Worm (Caenorhabditis elegans) whole organism, L4 larva: ENCODE results near the gene fbxa-147.

Experiments used
- D1046.2 ChIP-seq: fragments of 200-800 bp; sonication (Bioruptor generic); IDR thresholded peaks from 2 replicates; pipeline ENCODE4 v1.3.6; 2022; ENCODE audit warnings: missing genetic modification characterization, missing compliant biosample characterization
- F37D6.2 ChIP-seq: sonication (generic microtip); optimal IDR thresholded peaks from 2 replicates; lab custom pipeline; 2016; ENCODE audit warnings: mild to moderate bottlenecking, missing genetic modification characterization, missing compliant biosample characterization
- F49E8.2 ChIP-seq: sonication (generic microtip); optimal IDR thresholded peaks from 2 replicates; lab custom pipeline; 2016; ENCODE audit warnings: missing compliant biosample characterization, mild to moderate bottlenecking, missing genetic modification characterization, borderline replicate concordance
- T20F7.1 ChIP-seq: fragments of 200-800 bp; sonication (Bioruptor generic); optimal IDR thresholded peaks from 2 replicates; lab custom pipeline; 2018; ENCODE audit warnings: mild to moderate bottlenecking, missing genetic modification characterization, missing compliant biosample characterization
- T26A8.4 ChIP-seq: fragments of 200-800 bp; sonication (Bioruptor generic); IDR thresholded peaks from 2 replicates; pipeline ENCODE4 v1.3.6; 2022; ENCODE audit warnings: missing genetic modification characterization, missing compliant biosample characterization
- Y75B8A.6 ChIP-seq: fragments of 200-800 bp; sonication (Bioruptor generic); IDR thresholded peaks from 2 replicates; pipeline ENCODE4 v1.3.6; 2022; ENCODE audit warnings: missing genetic modification reagents, missing genetic modification characterization, missing compliant biosample characterization
- ZK546.5 ChIP-seq, 2 experiments: sonication (generic microtip); optimal IDR thresholded peaks; 2 replicates each; lab custom pipeline; 2017; ENCODE audit warnings: missing biosample characterization in 2 of 2, missing genetic modification characterization in 2 of 2
- aha-1 ChIP-seq: fragments of 150-350 bp; peaks from one replicate; lab custom pipeline; 2014; ENCODE audit warnings: missing biosample characterization, missing genetic modification characterization
- arid-1 ChIP-seq: fragments of 200-800 bp; sonication (Bioruptor generic); conservative IDR thresholded peaks from 2 replicates; pipeline ENCODE4 v1.3.6; 2022; ENCODE audit warnings: missing genetic modification reagents, missing genetic modification characterization, missing compliant biosample characterization
- ceh-32 ChIP-seq: sonication (generic microtip); optimal IDR thresholded peaks from 2 replicates; lab custom pipeline; 2016; ENCODE audit warnings: mild to moderate bottlenecking, missing genetic modification characterization, missing compliant biosample characterization; ENCODE audit not compliant: poor library complexity
- daf-16 ChIP-seq, 3 experiments: sonication (generic microtip); optimal IDR thresholded peaks; 2 replicates each; lab custom pipeline; 2016 to 2017; ENCODE audit warnings: missing genetic modification characterization in 3 of 3, missing genetic modification reagents in 3 of 3, mild to moderate bottlenecking in 2 of 3, missing compliant biosample characterization in 2 of 3, missing biosample characterization in 1 of 3, moderate library complexity in 1 of 3
- dmd-9 ChIP-seq: fragments of 200-800 bp; sonication (Bioruptor generic); IDR thresholded peaks from 2 replicates; pipeline ENCODE4 v1.3.6; 2022; ENCODE audit warnings: missing genetic modification reagents, missing genetic modification characterization, missing compliant biosample characterization
- dpl-1 ChIP-seq: fragments of 150-350 bp; optimal IDR thresholded peaks from 2 replicates; lab custom pipeline; 2014; ENCODE audit warnings: missing biosample characterization, missing genetic modification reagents, missing genetic modification characterization
- duxl-1 ChIP-seq: sonication (generic microtip); optimal IDR thresholded peaks from 2 replicates; lab custom pipeline; 2016; ENCODE audit warnings: mild to moderate bottlenecking, missing genetic modification characterization, moderate library complexity, missing compliant biosample characterization; ENCODE audit not compliant: poor library complexity
- egl-43 ChIP-seq: fragments of 200-800 bp; sonication (Bioruptor generic); IDR thresholded peaks from 2 replicates; pipeline ENCODE4 v1.3.6; 2022; ENCODE audit warnings: missing genetic modification reagents, missing genetic modification characterization, missing compliant biosample characterization
- fkh-10 ChIP-seq: fragments of 150-350 bp; optimal IDR thresholded peaks from 2 replicates; lab custom pipeline; 2014; ENCODE audit warnings: missing biosample characterization, missing genetic modification reagents, missing genetic modification characterization
- hlh-30 ChIP-seq: sonication (generic microtip); optimal IDR thresholded peaks from 2 replicates; lab custom pipeline; 2017; ENCODE audit warnings: antibody characterized with exemption, mild to moderate bottlenecking, missing genetic modification characterization, missing compliant biosample characterization; ENCODE audit not compliant: insufficient read depth
- hmg-1.1 ChIP-seq: fragments of 200-800 bp; sonication (Bioruptor generic); IDR thresholded peaks from 2 replicates; pipeline ENCODE4 v1.3.6; 2022; ENCODE audit warnings: missing genetic modification reagents, missing genetic modification characterization, missing compliant biosample characterization
- lin-13 ChIP-seq: fragments of 150-350 bp; optimal IDR thresholded peaks from 2 replicates; lab custom pipeline; 2014; ENCODE audit warnings: missing biosample characterization, missing genetic modification reagents, missing genetic modification characterization
- madf-9 ChIP-seq: fragments of 200-800 bp; sonication (Bioruptor generic); conservative IDR thresholded peaks from 2 replicates; pipeline ENCODE4 v1.3.6; 2022; ENCODE audit warnings: missing genetic modification reagents, missing genetic modification characterization, missing compliant biosample characterization
- mes-2 ChIP-seq: sonication (generic microtip); optimal IDR thresholded peaks from 2 replicates; lab custom pipeline; 2016; ENCODE audit warnings: missing genotype, mild to moderate bottlenecking, missing genetic modification characterization, missing compliant biosample characterization; ENCODE audit not compliant: poor library complexity, severe bottlenecking
- nhr-102 ChIP-seq: sonication (generic microtip); optimal IDR thresholded peaks from 2 replicates; lab custom pipeline; 2016; ENCODE audit warnings: mild to moderate bottlenecking, missing genetic modification characterization, moderate library complexity, missing compliant biosample characterization
- nhr-28 ChIP-seq: fragments of 150-350 bp; optimal IDR thresholded peaks from 2 replicates; lab custom pipeline; 2014; ENCODE audit warnings: missing biosample characterization, missing genetic modification characterization
- nhr-41 ChIP-seq: fragments of 200-800 bp; sonication (Bioruptor generic); IDR thresholded peaks from 2 replicates; pipeline ENCODE4 v1.3.6; 2022; ENCODE audit warnings: missing genetic modification reagents, missing genetic modification characterization, missing compliant biosample characterization
- nhr-48 ChIP-seq: sonication (generic microtip); optimal IDR thresholded peaks from 2 replicates; lab custom pipeline; 2016; ENCODE audit warnings: mild to moderate bottlenecking, missing genetic modification characterization, missing compliant biosample characterization
- nhr-76 ChIP-seq: fragments of 150-350 bp; optimal IDR thresholded peaks from 2 replicates; lab custom pipeline; 2014; ENCODE audit warnings: missing biosample characterization, missing genetic modification characterization
- nhr-77 ChIP-seq: fragments of 150-350 bp; optimal IDR thresholded peaks from 2 replicates; lab custom pipeline; 2014; ENCODE audit warnings: missing biosample characterization, missing genetic modification characterization
- set-16 ChIP-seq: fragments of 200-800 bp; sonication (Bioruptor generic); IDR thresholded peaks from 2 replicates; pipeline ENCODE4 v1.3.6; 2022; ENCODE audit warnings: missing genetic modification reagents, missing genetic modification characterization, missing compliant biosample characterization
- tag-97 ChIP-seq: fragments of 200-800 bp; sonication (Bioruptor generic); IDR thresholded peaks from 2 replicates; pipeline ENCODE4 v1.3.6; 2022; ENCODE audit warnings: missing genetic modification characterization, missing compliant biosample characterization
- tra-1 ChIP-seq: fragments of 200-800 bp; sonication (Bioruptor generic); IDR thresholded peaks from 2 replicates; pipeline ENCODE4 v1.3.6; 2022; ENCODE audit warnings: missing genetic modification reagents, missing genetic modification characterization, missing compliant biosample characterization
- unc-130 ChIP-seq: sonication (generic microtip); optimal IDR thresholded peaks from 2 replicates; lab custom pipeline; 2016; ENCODE audit warnings: missing genetic modification reagents, missing genetic modification characterization, missing compliant biosample characterization
- zfp-3 ChIP-seq: fragments of 200-800 bp; sonication (Bioruptor generic); conservative IDR thresholded peaks from 2 replicates; pipeline ENCODE4 v1.3.6; 2022; ENCODE audit warnings: missing genetic modification reagents, missing genetic modification characterization, missing compliant biosample characterization
- zip-2 ChIP-seq: fragments of 150-350 bp; optimal IDR thresholded peaks from 2 replicates; lab custom pipeline; 2014; ENCODE audit warnings: missing biosample characterization, missing genetic modification characterization
- ztf-7 ChIP-seq: fragments of 150-350 bp; optimal IDR thresholded peaks from 2 replicates; lab custom pipeline; 2014; ENCODE audit warnings: missing biosample characterization, missing genetic modification characterization

fbxa-147 gene

ce11 chrV:14736851-14737250 is 20.6 kb downstream of the fbxa-147 start, which contains the start of gene Y50E8A.5:
Gene Y50E8A.5, minus strand, starts transcription at chrV:14736951.
- TF ChIP-seq nhr-77 (no peak), nhr-41 (GFP tag; lab: Robert Waterston, UW) (no peak), unc-130 (GFP tag; lab: Kevin White, UChicago) (no peak), zip-2 (tag; lab: Kevin White, UChicago) (no peak), zfp-3 (GFP tag; lab: Robert Waterston, UW) (no peak), T26A8.4 (no peak), arid-1 (GFP tag; lab: Robert Waterston, UW) (no peak), madf-9 (no peak), ZK546.5 (tag; optimal IDR thresholded peaks at IDR 0.05; lab: Kevin White, UChicago) (no peak), Y75B8A.6 (no peak), nhr-48 (tag; lab: Kevin White, UChicago) (no peak), F49E8.2 (tag; lab: Kevin White, UChicago) (no peak), dpl-1 (GFP tag; lab: Kevin White, UChicago) (no peak), D1046.2 (GFP tag; lab: Robert Waterston, UW) (no peak), egl-43 (GFP tag; lab: Robert Waterston, UW) (no peak), tra-1 (no peak), aha-1 (tag; lab: Kevin White, UChicago) (no peak), nhr-28 (tag; lab: Kevin White, UChicago) (no peak), T20F7.1 (GFP tag; lab: Kevin White, UChicago) (no peak)

- TF ChIP-seq nhr-41 (GFP tag; lab: Robert Waterston, UW) = no peak
Observed at ce11 chrV:14741233-14741632, 24.9 kb downstream of the fbxa-147 start, which contains the start of gene Y50E8A.6. Gene Y50E8A.6, minus strand, starts transcription at chrV:14741333.

- TF ChIP-seq set-16 (GFP tag; lab: Robert Waterston, UW) = peak; percentile 70
Observed at ce11 chrV:14742898-14743297, 26.6 kb downstream of the fbxa-147 start.

- TF ChIP-seq set-16 (GFP tag; lab: Robert Waterston, UW) = peak; percentile 92
Observed at ce11 chrV:14743438-14743837, 27.1 kb downstream of the fbxa-147 start.

ce11 chrV:14744824-14745223 is 28.5 kb downstream of the fbxa-147 start:
- TF ChIP-seq zip-2 (tag; lab: Kevin White, UChicago) = no peak
- no peak for TF ChIP-seq ceh-32 (tag; lab: Kevin White, UChicago)
- peak; percentile 87 for TF ChIP-seq set-16 (GFP tag; lab: Robert Waterston, UW)

ce11 chrV:14746975-14747374 is 30.7 kb downstream of the fbxa-147 start:
- TF ChIP-seq set-16 (GFP tag; lab: Robert Waterston, UW) = peak; percentile 89
- no peak for TF ChIP-seq fkh-10 (GFP tag; lab: Kevin White, UChicago)

ce11 chrV:14748608-14749137 is 32.4 kb downstream of the fbxa-147 start, which contains the start of the genes lipl-8 and Y50E8A.22:
Gene lipl-8, minus strand, starts transcription at chrV:14748708.
Gene Y50E8A.22, minus strand, starts transcription at chrV:14749087.
- no peak for TF ChIP-seq ztf-7 (tag; lab: Kevin White, UChicago)
- no peak for TF ChIP-seq egl-43 (GFP tag; lab: Robert Waterston, UW)
- TF ChIP-seq F37D6.2 (tag; lab: Kevin White, UChicago) = no peak
- TF ChIP-seq nhr-76 = no peak
- TF ChIP-seq hlh-30 = no peak
- no peak for TF ChIP-seq daf-16 (GFP tag; optimal IDR thresholded peaks at IDR 0.05; lab: Kevin White, UChicago)
- no peak for TF ChIP-seq daf-16 (tag; optimal IDR thresholded peaks at IDR 0.05; lab: Kevin White, UChicago)
- TF ChIP-seq dmd-9 (GFP tag; lab: Robert Waterston, UW) = no peak
- TF ChIP-seq lin-13 = no peak
- no peak for TF ChIP-seq hmg-1.1
- no peak for TF ChIP-seq ZK546.5 (tag; optimal IDR thresholded peaks at IDR 0.05; lab: Kevin White, UChicago)
- TF ChIP-seq nhr-102 (tag; lab: Kevin White, UChicago) = no peak
- TF ChIP-seq duxl-1 = no peak
- no peak for TF ChIP-seq tag-97 (GFP tag; lab: Robert Waterston, UW)
- TF ChIP-seq mes-2 (tag; lab: Kevin White, UChicago) = no peak
